Worm (Caenorhabditis elegans): ENCODE results near the gene idpb-5.

Gene idpb-5

DNA sequence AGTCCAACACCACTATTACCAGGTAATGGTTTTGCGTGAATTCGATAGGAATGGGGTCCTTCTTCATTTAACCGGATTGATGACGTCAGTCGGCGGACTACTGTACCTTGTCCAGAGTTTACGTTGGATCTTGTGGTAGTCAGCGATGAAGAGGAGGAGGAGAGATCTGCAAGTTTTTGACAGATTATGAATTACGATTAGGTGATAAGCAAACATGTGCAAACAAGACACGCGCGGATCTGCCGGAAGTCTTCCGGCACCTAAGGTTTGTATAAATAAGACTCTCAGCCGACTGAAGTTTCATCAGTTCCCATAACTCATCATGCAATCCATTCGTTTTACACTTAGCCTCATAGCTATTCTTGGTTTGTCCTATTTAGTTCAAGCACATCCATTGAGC, at the start of gene idpb-5:
idpb-5 (plus strand) TSS at position 301 of the 400 bp plus-strand sequence.
- TF ChIP-seq ztf-29 (GFP tag; IDR thresholded peaks at IDR 0.05): no peak
- no peak for TF ChIP-seq ztf-23 (GFP tag; IDR thresholded peaks at IDR 0.05)
- no peak for TF ChIP-seq flt-1 (GFP tag; IDR thresholded peaks at IDR 0.05)
- no peak for TF ChIP-seq med-1 (GFP tag; optimal IDR thresholded peaks at IDR 0.05; ENCODE audit: insufficient read depth)
- TF ChIP-seq klf-2 (GFP tag; conservative IDR thresholded peaks at IDR 0.05): no peak
- no peak for TF ChIP-seq ref-1 (GFP tag; conservative IDR thresholded peaks at IDR 0.05)
- TF ChIP-seq T22C8.4 (GFP tag; IDR thresholded peaks at IDR 0.05): no peak
- TF ChIP-seq cog-1 (tag; optimal IDR thresholded peaks at IDR 0.05): no peak
- TF ChIP-seq tab-1 (GFP tag; IDR thresholded peaks at IDR 0.05): no peak

DNA sequence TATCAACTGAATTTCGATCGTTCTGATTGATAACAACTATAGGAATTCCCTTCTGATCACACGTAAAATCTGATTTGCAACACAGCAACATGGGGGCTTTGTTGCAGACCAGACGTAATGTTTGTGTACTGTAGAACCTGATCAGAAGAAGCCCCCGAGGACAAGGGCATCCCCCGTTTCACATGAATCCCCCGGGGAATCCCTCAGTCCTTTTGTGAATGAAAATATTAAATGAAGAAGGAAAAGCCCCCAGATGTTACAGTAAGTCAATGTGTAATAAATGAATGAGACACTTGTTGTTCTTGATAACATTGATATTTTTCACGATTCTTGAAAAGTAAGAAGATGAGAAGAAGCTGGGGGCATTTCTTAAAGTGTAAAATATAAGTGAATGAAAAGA, 45.1 kb upstream of the idpb-5 start:
- no peak for TF ChIP-seq klf-2 (GFP tag; conservative IDR thresholded peaks at IDR 0.05)
- TF ChIP-seq cog-1 (tag; optimal IDR thresholded peaks at IDR 0.05): no peak
- TF ChIP-seq flt-1 (GFP tag; IDR thresholded peaks at IDR 0.05): no peak
- no peak for TF ChIP-seq ref-1 (GFP tag; conservative IDR thresholded peaks at IDR 0.05)
- no peak for TF ChIP-seq ztf-23 (GFP tag; IDR thresholded peaks at IDR 0.05)
- no peak for TF ChIP-seq tab-1 (GFP tag; IDR thresholded peaks at IDR 0.05)
- TF ChIP-seq ztf-29 (GFP tag; IDR thresholded peaks at IDR 0.05): no peak
- TF ChIP-seq med-1 (GFP tag; optimal IDR thresholded peaks at IDR 0.05; ENCODE audit: insufficient read depth): no peak
- TF ChIP-seq T22C8.4 (GFP tag; IDR thresholded peaks at IDR 0.05): no peak

DNA sequence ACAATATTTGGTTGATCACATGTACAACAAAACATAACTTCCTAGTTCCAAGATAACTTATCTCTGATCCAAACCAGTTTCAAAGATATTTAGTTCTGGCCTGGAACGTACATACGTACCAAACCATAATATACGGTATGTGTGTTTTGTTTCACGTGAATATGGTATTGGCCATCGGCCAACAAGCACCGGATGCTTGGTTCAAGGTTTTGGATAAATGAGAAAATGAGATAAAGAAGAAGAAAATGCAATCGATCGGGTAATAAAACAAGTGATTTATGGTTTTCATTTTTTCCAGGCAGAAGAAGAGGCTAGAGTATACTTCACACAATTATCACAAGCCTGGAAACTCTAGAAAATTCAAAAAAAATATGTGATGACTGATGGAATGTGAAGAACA, 44.0 kb upstream of the idpb-5 start:
- TF ChIP-seq klf-2 (GFP tag; conservative IDR thresholded peaks at IDR 0.05) (no peak), ztf-23 (GFP tag; IDR thresholded peaks at IDR 0.05) (no peak), flt-1 (GFP tag; IDR thresholded peaks at IDR 0.05) (no peak), tab-1 (GFP tag; IDR thresholded peaks at IDR 0.05) (no peak)

DNA sequence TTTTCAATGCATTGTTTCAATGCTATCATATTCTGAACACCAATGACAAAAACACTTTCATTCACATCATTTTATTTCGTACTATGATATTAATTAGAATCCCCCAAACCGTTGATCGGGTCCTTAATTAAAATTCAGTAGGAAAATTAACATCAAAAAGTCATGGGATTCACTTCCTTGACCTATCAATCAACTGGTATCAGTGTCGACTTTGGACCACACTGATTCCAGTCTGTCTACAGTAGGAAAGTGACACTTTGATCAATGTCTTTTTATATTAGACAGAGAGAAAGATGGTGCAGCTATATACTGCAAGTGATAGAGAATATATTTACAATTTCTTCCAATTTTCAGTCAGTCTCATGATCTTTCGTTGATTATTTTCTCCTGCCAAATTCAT, 43.0 kb upstream of the idpb-5 start:
- TF ChIP-seq tab-1 (GFP tag; IDR thresholded peaks at IDR 0.05): no peak
- no peak for TF ChIP-seq ref-1 (GFP tag; conservative IDR thresholded peaks at IDR 0.05)
- TF ChIP-seq med-1 (GFP tag; optimal IDR thresholded peaks at IDR 0.05; ENCODE audit: insufficient read depth): no peak
- TF ChIP-seq ztf-23 (GFP tag; IDR thresholded peaks at IDR 0.05): no peak
- no peak for TF ChIP-seq ztf-29 (GFP tag; IDR thresholded peaks at IDR 0.05)
- TF ChIP-seq klf-2 (GFP tag; conservative IDR thresholded peaks at IDR 0.05): no peak

DNA sequence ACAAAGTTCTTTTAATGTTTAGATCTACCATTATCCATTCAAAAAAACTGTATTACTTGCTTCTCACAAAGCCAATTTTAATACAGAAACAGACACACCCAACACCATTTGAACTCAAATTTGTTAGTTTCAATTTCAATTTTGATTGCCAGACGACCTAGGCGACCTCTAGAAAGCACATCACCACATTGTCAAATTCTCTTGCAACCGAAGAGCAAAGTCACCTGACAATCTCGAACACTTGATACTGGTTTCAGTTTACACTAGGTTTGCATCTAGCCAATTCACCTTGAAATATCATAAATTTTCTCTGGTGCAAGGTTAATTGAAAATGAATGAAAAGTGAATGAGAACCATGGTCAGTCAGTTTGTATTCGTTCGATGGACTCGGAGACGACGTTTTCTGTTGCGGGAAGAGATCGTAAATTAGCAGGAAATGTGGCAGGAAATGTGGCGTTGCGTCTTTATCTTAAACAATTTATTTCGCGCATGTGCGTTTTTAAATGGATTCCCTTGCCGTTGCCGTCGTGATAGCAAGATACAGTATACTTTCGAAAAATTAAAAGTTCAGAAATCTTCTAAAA, 42.0 kb upstream of the idpb-5 start:
- no peak for TF ChIP-seq ref-1 (GFP tag; conservative IDR thresholded peaks at IDR 0.05)

DNA sequence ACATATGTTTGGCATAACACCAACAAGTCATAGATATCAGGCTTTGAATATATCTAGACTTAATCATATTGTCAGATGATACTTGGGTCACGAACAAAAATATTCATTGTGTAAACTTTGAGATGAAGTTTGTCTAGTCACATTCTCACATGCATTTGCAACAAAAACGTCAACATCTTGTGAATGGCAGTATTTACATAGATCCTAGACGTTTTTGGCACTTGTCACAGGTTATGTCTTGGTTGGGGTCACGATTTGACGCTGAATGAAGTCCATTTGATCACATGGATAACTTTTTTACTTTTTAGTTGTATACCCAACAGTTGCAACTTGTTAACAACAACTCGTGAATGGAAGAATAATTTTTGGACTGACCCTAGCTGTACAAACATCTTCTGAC, 41.0 kb upstream of the idpb-5 start:
- TF ChIP-seq cog-1 (tag; optimal IDR thresholded peaks at IDR 0.05) (no peak), T22C8.4 (GFP tag; IDR thresholded peaks at IDR 0.05) (no peak), flt-1 (GFP tag; IDR thresholded peaks at IDR 0.05) (no peak), ref-1 (GFP tag; conservative IDR thresholded peaks at IDR 0.05) (no peak), klf-2 (GFP tag; conservative IDR thresholded peaks at IDR 0.05) (no peak), ztf-29 (GFP tag; IDR thresholded peaks at IDR 0.05) (no peak), med-1 (GFP tag; optimal IDR thresholded peaks at IDR 0.05; ENCODE audit: insufficient read depth) (no peak), ztf-23 (GFP tag; IDR thresholded peaks at IDR 0.05) (no peak), tab-1 (GFP tag; IDR thresholded peaks at IDR 0.05) (no peak)

DNA sequence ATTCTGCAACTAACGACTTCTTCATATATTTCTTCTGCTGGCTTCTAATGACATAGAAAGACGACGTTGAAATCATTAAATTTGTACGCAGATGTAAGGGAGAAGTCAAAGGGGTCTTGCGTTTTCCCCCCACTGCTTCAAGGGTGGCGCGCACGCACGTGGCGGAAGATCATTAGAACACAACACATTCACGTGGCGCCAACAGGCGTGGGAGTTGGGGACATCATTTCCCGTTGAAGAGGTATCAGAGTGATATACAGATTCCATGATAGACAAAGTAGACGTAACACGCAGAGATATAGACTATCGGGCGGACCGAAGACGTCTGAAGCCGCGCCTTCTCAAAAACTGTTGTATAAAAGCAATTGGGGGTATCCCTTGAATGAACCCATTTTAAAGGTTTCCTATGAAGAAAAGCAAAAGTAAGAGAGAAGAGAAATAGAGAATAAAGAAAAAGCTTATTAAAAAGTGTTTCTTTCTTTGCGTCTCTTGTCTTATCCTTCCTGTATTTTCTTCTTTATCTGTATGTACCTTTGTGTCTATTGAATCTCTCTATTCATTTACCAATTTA, 40.0 kb upstream of the idpb-5 start:
- no peak for TF ChIP-seq flt-1 (GFP tag; IDR thresholded peaks at IDR 0.05)
- TF ChIP-seq klf-2 (GFP tag; conservative IDR thresholded peaks at IDR 0.05): no peak
- TF ChIP-seq T22C8.4 (GFP tag; IDR thresholded peaks at IDR 0.05): no peak
- TF ChIP-seq ztf-23 (GFP tag; IDR thresholded peaks at IDR 0.05): no peak

DNA sequence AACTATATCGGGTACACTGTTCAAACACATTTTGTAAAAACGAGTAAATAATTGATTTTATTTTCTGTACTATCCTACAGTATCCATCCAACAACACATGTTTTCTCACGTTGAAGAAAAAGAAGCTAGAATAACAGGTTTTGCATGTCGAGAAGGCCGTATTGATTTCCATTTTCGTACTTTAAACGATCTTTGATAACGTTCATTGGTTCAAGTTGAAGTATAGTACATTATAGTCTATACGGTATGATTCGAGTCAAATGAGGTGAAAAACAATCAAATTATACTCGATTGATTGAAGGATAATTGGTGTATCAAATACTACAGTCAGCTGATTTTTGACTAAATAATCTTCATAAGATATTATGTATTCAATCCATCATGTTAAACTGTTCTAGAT, 38.8 kb upstream of the idpb-5 start:
- TF ChIP-seq cog-1 (tag; optimal IDR thresholded peaks at IDR 0.05): no peak
- no peak for TF ChIP-seq ztf-23 (GFP tag; IDR thresholded peaks at IDR 0.05)
- no peak for TF ChIP-seq T22C8.4 (GFP tag; IDR thresholded peaks at IDR 0.05)
- TF ChIP-seq flt-1 (GFP tag; IDR thresholded peaks at IDR 0.05): no peak
- TF ChIP-seq ztf-29 (GFP tag; IDR thresholded peaks at IDR 0.05): no peak
- TF ChIP-seq tab-1 (GFP tag; IDR thresholded peaks at IDR 0.05): no peak
- TF ChIP-seq med-1 (GFP tag; optimal IDR thresholded peaks at IDR 0.05; ENCODE audit: insufficient read depth): no peak
- no peak for TF ChIP-seq ref-1 (GFP tag; conservative IDR thresholded peaks at IDR 0.05)
- TF ChIP-seq klf-2 (GFP tag; conservative IDR thresholded peaks at IDR 0.05): no peak

DNA sequence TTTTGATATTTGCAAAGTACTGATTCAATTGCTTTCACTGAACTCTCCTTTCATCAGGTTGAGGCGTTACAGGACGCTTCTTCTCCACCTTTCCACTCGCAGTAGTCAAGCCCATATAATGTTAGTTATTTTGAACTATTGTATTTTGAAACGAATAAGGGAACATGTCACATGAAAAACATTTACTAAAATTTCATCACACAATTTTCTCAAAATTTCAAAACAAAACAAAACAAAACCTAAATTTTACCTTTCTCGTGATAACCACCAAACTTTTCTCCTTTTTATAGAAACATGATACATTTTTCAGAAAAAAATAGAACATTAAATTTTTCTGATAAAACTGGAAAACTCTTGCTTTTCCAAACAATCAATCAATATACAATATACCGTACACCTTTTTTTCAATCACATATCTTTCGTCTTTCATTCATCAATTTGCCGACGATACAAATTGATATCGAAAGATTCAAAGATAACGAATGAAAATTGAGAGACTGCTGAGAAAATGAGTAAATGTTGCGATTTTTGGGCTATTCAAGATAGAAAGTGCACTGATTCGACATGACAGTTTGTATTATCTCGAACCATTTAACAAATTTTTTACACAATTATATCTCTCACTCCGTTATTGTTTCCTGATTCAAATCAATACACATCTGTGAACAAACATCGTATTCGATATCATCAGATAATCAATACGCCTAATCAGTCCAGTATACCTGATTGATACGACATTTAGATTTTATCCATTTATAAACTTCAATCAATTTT, 38.1 kb upstream of the idpb-5 start:
- no peak for TF ChIP-seq ztf-29 (GFP tag; IDR thresholded peaks at IDR 0.05)
- TF ChIP-seq cog-1 (tag; optimal IDR thresholded peaks at IDR 0.05): no peak
- no peak for TF ChIP-seq ztf-23 (GFP tag; IDR thresholded peaks at IDR 0.05)
- TF ChIP-seq med-1 (GFP tag; optimal IDR thresholded peaks at IDR 0.05; ENCODE audit: insufficient read depth): no peak
- no peak for TF ChIP-seq klf-2 (GFP tag; conservative IDR thresholded peaks at IDR 0.05)
- TF ChIP-seq flt-1 (GFP tag; IDR thresholded peaks at IDR 0.05): no peak
- TF ChIP-seq tab-1 (GFP tag; IDR thresholded peaks at IDR 0.05): no peak
- no peak for TF ChIP-seq T22C8.4 (GFP tag; IDR thresholded peaks at IDR 0.05)
- no peak for TF ChIP-seq ref-1 (GFP tag; conservative IDR thresholded peaks at IDR 0.05)

DNA sequence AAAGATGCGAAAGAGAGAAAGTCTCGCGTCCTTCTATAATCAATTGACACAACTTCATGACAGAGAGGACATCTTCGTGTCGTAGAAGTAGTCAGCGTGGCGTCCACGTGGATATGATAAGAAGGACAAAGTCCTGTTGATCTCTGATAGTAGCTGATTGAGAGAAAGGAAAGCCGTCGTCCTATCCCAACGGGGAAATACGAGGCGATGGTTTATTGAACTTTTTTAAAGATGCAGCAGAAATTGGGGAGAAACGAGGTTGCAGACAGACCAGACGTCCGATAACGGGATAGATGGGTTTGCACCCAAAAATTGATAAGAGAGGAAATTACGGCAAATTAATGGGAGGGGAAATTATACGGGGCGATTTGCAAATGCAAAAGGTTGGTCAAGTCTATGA, 36.8 kb upstream of the idpb-5 start:
- TF ChIP-seq cog-1 (tag; optimal IDR thresholded peaks at IDR 0.05): no peak
- TF ChIP-seq flt-1 (GFP tag; IDR thresholded peaks at IDR 0.05): no peak
- TF ChIP-seq ztf-23 (GFP tag; IDR thresholded peaks at IDR 0.05): no peak
- TF ChIP-seq ref-1 (GFP tag; conservative IDR thresholded peaks at IDR 0.05): no peak
- TF ChIP-seq klf-2 (GFP tag; conservative IDR thresholded peaks at IDR 0.05): no peak
- TF ChIP-seq med-1 (GFP tag; optimal IDR thresholded peaks at IDR 0.05; ENCODE audit: insufficient read depth): no peak
- no peak for TF ChIP-seq T22C8.4 (GFP tag; IDR thresholded peaks at IDR 0.05)
- TF ChIP-seq ztf-29 (GFP tag; IDR thresholded peaks at IDR 0.05): no peak
- no peak for TF ChIP-seq tab-1 (GFP tag; IDR thresholded peaks at IDR 0.05)

Measured in whole organism, midembryonic.